Fruit fly (Drosophila melanogaster) whole organism, embryonic: Measurements from ENCODE around the gene mei-218.
A peak's percentile ranks its signal among the peaks of the same experiment; 100 is the strongest.

Experiments used
- Atf-2 ChIP-seq: fragments of 200-800 bp; sonication (Bioruptor generic); optimal IDR thresholded peaks from 2 replicates; lab custom pipeline; 2016; ENCODE audit warnings: missing biosample characterization, missing genetic modification characterization
- BEAF-32 ChIP-seq: fragments of 200-800 bp; sonication (Bioruptor generic); optimal IDR thresholded peaks from 3 replicates; lab custom pipeline; 2017; ENCODE audit warnings: missing biosample characterization, missing genetic modification characterization, mild to moderate bottlenecking, moderate library complexity, missing genetic modification reagents
- CG10147 ChIP-seq: fragments of 200-800 bp; sonication (Bioruptor generic); optimal IDR thresholded peaks from 2 replicates; lab custom pipeline; 2019; ENCODE audit warnings: missing biosample characterization, mild to moderate bottlenecking, missing genetic modification characterization, moderate library complexity
- CG10209 ChIP-seq: fragments of 200-800 bp; sonication (Bioruptor generic); optimal IDR thresholded peaks from 3 replicates; lab custom pipeline; 2017; ENCODE audit warnings: missing biosample characterization, mild to moderate bottlenecking, missing genetic modification characterization, missing genetic modification reagents
- CG11504 ChIP-seq: fragments of 200-800 bp; sonication (Bioruptor generic); optimal IDR thresholded peaks from 3 replicates; lab custom pipeline; 2019; ENCODE audit warnings: missing biosample characterization, mild to moderate bottlenecking, missing genetic modification characterization, moderate library complexity
- CG1233 ChIP-seq: fragments of 200-800 bp; sonication (Bioruptor generic); optimal IDR thresholded peaks from 4 replicates; lab custom pipeline; 2018; ENCODE audit warnings: missing biosample characterization, mild to moderate bottlenecking, missing genetic modification characterization
- CG12391 ChIP-seq: fragments of 200-800 bp; sonication (Bioruptor generic); optimal IDR thresholded peaks from 3 replicates; lab custom pipeline; 2018; ENCODE audit warnings: missing biosample characterization, mild to moderate bottlenecking, missing genetic modification characterization, moderate library complexity
- CG12659 ChIP-seq: fragments of 200-800 bp; sonication (Bioruptor generic); optimal IDR thresholded peaks from 3 replicates; lab custom pipeline; 2017; ENCODE audit warnings: mild to moderate bottlenecking, missing biosample characterization, missing genetic modification reagents, missing genetic modification characterization
- CG13424 ChIP-seq: fragments of 200-800 bp; sonication (Bioruptor generic); optimal IDR thresholded peaks from 2 replicates; lab custom pipeline; 2019; ENCODE audit warnings: missing biosample characterization, mild to moderate bottlenecking, missing genetic modification characterization, moderate library complexity
- CG14014 ChIP-seq: fragments of 200-800 bp; sonication (Bioruptor generic); IDR thresholded peaks from 2 replicates; pipeline ENCODE4 v1.3.6; 2022; ENCODE audit warnings: missing biosample characterization, missing genetic modification characterization
- CG14710 ChIP-seq: fragments of 200-800 bp; sonication (Bioruptor generic); optimal IDR thresholded peaks from 3 replicates; lab custom pipeline; 2019; ENCODE audit warnings: missing biosample characterization, mild to moderate bottlenecking, missing genetic modification characterization, moderate library complexity
- CG15514 ChIP-seq: fragments of 200-800 bp; sonication (Bioruptor generic); optimal IDR thresholded peaks from 3 replicates; lab custom pipeline; 2017; ENCODE audit warnings: missing biosample characterization, missing genetic modification characterization, mild to moderate bottlenecking, moderate library complexity, missing genetic modification reagents
- CG16863 ChIP-seq: fragments of 200-800 bp; sonication (Bioruptor generic); optimal IDR thresholded peaks from 3 replicates; lab custom pipeline; 2016; ENCODE audit warnings: missing biosample characterization, missing genetic modification characterization
- CG17385 ChIP-seq: fragments of 200-800 bp; sonication (Bioruptor generic); optimal IDR thresholded peaks from 3 replicates; lab custom pipeline; 2018; ENCODE audit warnings: missing biosample characterization, mild to moderate bottlenecking, missing genetic modification characterization
- CG17802 ChIP-seq: fragments of 200-800 bp; sonication (Bioruptor generic); optimal IDR thresholded peaks from 2 replicates; lab custom pipeline; 2018; ENCODE audit warnings: missing biosample characterization, mild to moderate bottlenecking, missing genetic modification characterization, moderate library complexity
- CG2116 ChIP-seq: fragments of 200-800 bp; sonication (Bioruptor generic); optimal IDR thresholded peaks from 3 replicates; lab custom pipeline; 2018; ENCODE audit warnings: missing biosample characterization, mild to moderate bottlenecking, missing genetic modification characterization
- CG2129 ChIP-seq: fragments of 200-800 bp; sonication (Bioruptor generic); IDR thresholded peaks from 2 replicates; pipeline ENCODE4 v1.3.6; 2022; ENCODE audit warnings: missing biosample characterization, missing genetic modification characterization; ENCODE audit not compliant: partially characterized antibody
- CG30431 ChIP-seq: fragments of 200-800 bp; sonication (Bioruptor generic); optimal IDR thresholded peaks from 2 replicates; lab custom pipeline; 2017; ENCODE audit warnings: missing biosample characterization, missing genetic modification characterization
- CG3995 ChIP-seq: fragments of 200-800 bp; sonication (Bioruptor generic); optimal IDR thresholded peaks from 3 replicates; lab custom pipeline; 2016; ENCODE audit warnings: missing biosample characterization, missing genetic modification characterization
- CG42726 ChIP-seq: fragments of 200-800 bp; sonication (Bioruptor generic); IDR thresholded peaks from 2 replicates; pipeline ENCODE4 v1.3.6; 2022; ENCODE audit warnings: missing biosample characterization, missing genetic modification characterization; ENCODE audit not compliant: partially characterized antibody
- CG4820 ChIP-seq: fragments of 200-800 bp; sonication (Bioruptor generic); optimal IDR thresholded peaks from 3 replicates; lab custom pipeline; 2016; ENCODE audit warnings: missing biosample characterization, missing genetic modification characterization
- CG6175 ChIP-seq: fragments of 200-800 bp; sonication (Bioruptor generic); IDR thresholded peaks from 3 replicates; pipeline ENCODE4 v1.3.6; 2022; ENCODE audit warnings: missing biosample characterization, missing genetic modification characterization
- CG7987 ChIP-seq: fragments of 200-800 bp; sonication (Bioruptor generic); optimal IDR thresholded peaks from 2 replicates; lab custom pipeline; 2018; ENCODE audit warnings: missing biosample characterization, mild to moderate bottlenecking, missing genetic modification characterization, moderate library complexity
- CG8478 ChIP-seq: fragments of >200 bp; optimal IDR thresholded peaks from 2 replicates; lab custom pipeline; 2018
- D19A ChIP-seq: fragments of 200-800 bp; optimal IDR thresholded peaks from 3 replicates; lab custom pipeline; 2019; ENCODE audit warnings: missing biosample characterization, mild to moderate bottlenecking, missing genetic modification characterization, moderate library complexity
- Dfd ChIP-seq, 2 experiments: fragments of >200 bp; optimal IDR thresholded peaks; 2 replicates each; lab custom pipeline; 2017; ENCODE audit warnings: missing biosample characterization in 2 of 2, missing genetic modification characterization in 2 of 2
- H2.0 ChIP-seq: fragments of 200-800 bp; sonication (Bioruptor generic); IDR thresholded peaks from 2 replicates; pipeline ENCODE4 v1.3.6; 2022; ENCODE audit warnings: missing biosample characterization, missing genetic modification characterization
- Hr3 ChIP-seq: fragments of 200-800 bp; sonication (Bioruptor generic); optimal IDR thresholded peaks from 3 replicates; lab custom pipeline; 2016; ENCODE audit warnings: missing biosample characterization, missing genetic modification characterization
- MESR4 ChIP-seq: fragments of 200-800 bp; sonication (Bioruptor generic); optimal IDR thresholded peaks from 2 replicates; lab custom pipeline; 2018; ENCODE audit warnings: missing biosample characterization, mild to moderate bottlenecking, missing genetic modification characterization, moderate library complexity
- Sox100B ChIP-seq: fragments of 200-800 bp; sonication (Bioruptor generic); optimal IDR thresholded peaks from 3 replicates; lab custom pipeline; 2018; ENCODE audit warnings: missing biosample characterization, mild to moderate bottlenecking, missing genetic modification characterization
- Ssrp ChIP-seq: fragments of 200-800 bp; sonication (Bioruptor generic); optimal IDR thresholded peaks from 2 replicates; lab custom pipeline; 2018; ENCODE audit warnings: missing biosample characterization, mild to moderate bottlenecking, missing genetic modification characterization, moderate library complexity
- Xrp1 ChIP-seq: fragments of 200-800 bp; sonication (Bioruptor generic); IDR thresholded peaks from 2 replicates; pipeline ENCODE4 v1.3.6; 2022; ENCODE audit warnings: missing biosample characterization, missing genetic modification characterization
- az2 ChIP-seq: fragments of 200-800 bp; sonication (Bioruptor generic); optimal IDR thresholded peaks from 3 replicates; lab custom pipeline; 2016; ENCODE audit warnings: missing biosample characterization, missing genetic modification characterization
- br ChIP-seq: fragments of >200 bp; optimal IDR thresholded peaks from 2 replicates; lab custom pipeline; 2017
- bsh ChIP-seq, 2 experiments: fragments of 200-800 bp; sonication (Bioruptor generic); optimal IDR thresholded peaks; 2 replicates each; lab custom pipeline; 2017 to 2018; ENCODE audit warnings: mild to moderate bottlenecking in 2 of 2, missing biosample characterization in 2 of 2, missing genetic modification characterization in 2 of 2, moderate library complexity in 1 of 2
- caup ChIP-seq: fragments of 200-800 bp; sonication (Bioruptor generic); optimal IDR thresholded peaks from 3 replicates; lab custom pipeline; 2017; ENCODE audit warnings: missing biosample characterization, mild to moderate bottlenecking, missing genetic modification characterization, moderate library complexity; ENCODE audit not compliant: severe bottlenecking
- chinmo ChIP-seq: fragments of 200-800 bp; sonication (Bioruptor generic); IDR thresholded peaks from 4 replicates; pipeline ENCODE4 v1.3.6; 2022; ENCODE audit warnings: missing biosample characterization, missing genetic modification characterization; ENCODE audit not compliant: partially characterized antibody
- dimm ChIP-seq: fragments of 200-800 bp; sonication (Bioruptor generic); IDR thresholded peaks from 2 replicates; pipeline ENCODE4 v1.3.6; 2022; ENCODE audit warnings: missing biosample characterization, missing genetic modification characterization
- dm ChIP-seq: fragments of 200-800 bp; sonication (Bioruptor generic); optimal IDR thresholded peaks from 3 replicates; lab custom pipeline; 2016; ENCODE audit warnings: missing biosample characterization, missing genetic modification characterization
- ewg ChIP-seq: fragments of 200-800 bp; sonication (Bioruptor generic); optimal IDR thresholded peaks from 3 replicates; lab custom pipeline; 2017; ENCODE audit warnings: mild to moderate bottlenecking, missing biosample characterization, missing genetic modification reagents, missing genetic modification characterization
- eyg ChIP-seq: fragments of 200-800 bp; sonication (Bioruptor generic); optimal IDR thresholded peaks from 3 replicates; lab custom pipeline; 2016; ENCODE audit warnings: missing biosample characterization, missing genetic modification characterization
- fd96Cb ChIP-seq: fragments of 200-800 bp; sonication (Bioruptor generic); optimal IDR thresholded peaks from 2 replicates; lab custom pipeline; 2018; ENCODE audit warnings: missing biosample characterization, mild to moderate bottlenecking, missing genetic modification characterization, moderate library complexity
- grau ChIP-seq: fragments of 200-800 bp; optimal IDR thresholded peaks from 3 replicates; lab custom pipeline; 2019; ENCODE audit warnings: missing biosample characterization, mild to moderate bottlenecking, missing genetic modification characterization, moderate library complexity
- lola ChIP-seq, 3 experiments: fragments of >200 bp in 2 of 3; fragments of 200-800 bp in 1 of 3; sonication (Bioruptor generic) in 1 of 3; optimal IDR thresholded peaks; 2 replicates each; lab custom pipeline; 2017 to 2019; ENCODE audit warnings: missing biosample characterization in 3 of 3, missing genetic modification characterization in 3 of 3, mild to moderate bottlenecking in 1 of 3, moderate library complexity in 1 of 3
- nom ChIP-seq: fragments of 200-800 bp; sonication (Bioruptor generic); optimal IDR thresholded peaks from 2 replicates; lab custom pipeline; 2017; ENCODE audit warnings: missing biosample characterization, missing genetic modification characterization, mild to moderate bottlenecking, moderate library complexity, missing genetic modification reagents
- pum ChIP-seq: fragments of 200-800 bp; sonication (Bioruptor generic); optimal IDR thresholded peaks from 2 replicates; lab custom pipeline; 2016; ENCODE audit warnings: missing biosample characterization, missing genetic modification characterization
- sens-2 ChIP-seq: fragments of 200-800 bp; sonication (Bioruptor generic); IDR thresholded peaks from 2 replicates; pipeline ENCODE4 v1.3.6; 2022; ENCODE audit warnings: missing biosample characterization, missing genetic modification characterization
- stc ChIP-seq: fragments of 200-800 bp; sonication (Bioruptor generic); IDR thresholded peaks from 2 replicates; pipeline ENCODE4 v1.3.6; 2022; ENCODE audit warnings: missing biosample characterization, missing genetic modification characterization
- tll ChIP-seq, 2 experiments: fragments of 200-800 bp in 1 of 2; fragments of >200 bp in 1 of 2; sonication (Bioruptor generic) in 1 of 2; optimal IDR thresholded peaks; 2 replicates each; lab custom pipeline; 2017 to 2019; ENCODE audit warnings: missing biosample characterization in 2 of 2, missing genetic modification characterization in 2 of 2, mild to moderate bottlenecking in 1 of 2, moderate library complexity in 1 of 2
- trem ChIP-seq: fragments of 200-800 bp; optimal IDR thresholded peaks from 3 replicates; lab custom pipeline; 2019; ENCODE audit warnings: missing biosample characterization, mild to moderate bottlenecking, missing genetic modification characterization, moderate library complexity
- unc-4 ChIP-seq: fragments of 200-800 bp; sonication (Bioruptor generic); IDR thresholded peaks from 2 replicates; pipeline ENCODE4 v1.3.6; 2022; ENCODE audit warnings: missing biosample characterization, missing genetic modification characterization; ENCODE audit not compliant: partially characterized antibody

mei-218 gene

DNA sequence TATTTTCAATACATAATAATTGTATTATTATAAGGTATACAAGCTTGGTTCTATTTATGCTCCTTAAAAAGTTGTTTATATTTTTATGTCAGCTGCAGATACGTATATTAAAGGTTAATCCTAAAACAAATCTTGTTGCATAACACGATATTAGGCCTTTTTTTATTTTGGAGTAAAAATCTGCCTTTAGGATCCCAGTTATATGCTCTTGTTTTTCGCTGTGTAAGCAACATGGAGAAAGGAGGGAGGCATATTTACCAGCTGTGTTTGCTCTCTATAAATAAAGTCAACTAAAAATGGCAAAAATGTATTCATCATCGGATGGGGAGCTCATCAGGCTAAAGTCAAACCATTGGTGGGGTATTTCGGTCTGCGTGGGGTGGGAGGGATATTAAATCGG lies 21.2 kb downstream of the mei-218 start (continued):
- TF ChIP-seq trem (tag; lab: Kevin White, UChicago) (peak; percentile 14), CG17385 (peak; percentile 25), Hr3 (GFP tag; lab: Kevin White, UChicago) (peak; percentile 4), fd96Cb (tag; lab: Kevin White, UChicago) (peak; percentile 35), CG10147 (GFP tag; lab: Kevin White, UChicago) (peak; percentile 18), Ssrp (peak; percentile 37), CG15514 (peak; percentile 5), grau (tag; lab: Kevin White, UChicago) (peak; percentile 47), CG12659 (peak; percentile 10), lola (GFP tag; optimal IDR thresholded peaks at IDR 0.05; lab: Kevin White, UChicago) (peak in 1 of 3 experiments; percentile 47), CG1233 (GFP tag; lab: Kevin White, UChicago) (peak; percentile 16), sens-2 (no peak), ewg (GFP tag; lab: Kevin White, UChicago) (peak; percentile 20), CG7987 (peak; percentile 1), dimm (no peak), CG4820 (GFP tag; lab: Kevin White, UChicago) (no peak), CG2129 (GFP tag; lab: Robert Waterston, UW) (no peak), bsh (GFP tag; optimal IDR thresholded peaks at IDR 0.05; lab: Kevin White, UChicago) (peak in 1 of 2 experiments; percentile 57), CG14014 (no peak), nom (peak; percentile 47), CG13424 (tag; lab: Kevin White, UChicago) (peak; percentile 27), az2 (GFP tag; lab: Kevin White, UChicago) (peak; percentile 21), CG14710 (tag; lab: Kevin White, UChicago) (peak; percentile 18), Sox100B (GFP tag; lab: Kevin White, UChicago) (peak; percentile 28), tll (GFP tag; optimal IDR thresholded peaks at IDR 0.05; lab: Kevin White, UChicago) (no peak), MESR4 (no peak), D19A (peak; percentile 3), CG10209 (GFP tag; lab: Kevin White, UChicago) (peak; percentile 5), CG17802 (no peak)

DNA sequence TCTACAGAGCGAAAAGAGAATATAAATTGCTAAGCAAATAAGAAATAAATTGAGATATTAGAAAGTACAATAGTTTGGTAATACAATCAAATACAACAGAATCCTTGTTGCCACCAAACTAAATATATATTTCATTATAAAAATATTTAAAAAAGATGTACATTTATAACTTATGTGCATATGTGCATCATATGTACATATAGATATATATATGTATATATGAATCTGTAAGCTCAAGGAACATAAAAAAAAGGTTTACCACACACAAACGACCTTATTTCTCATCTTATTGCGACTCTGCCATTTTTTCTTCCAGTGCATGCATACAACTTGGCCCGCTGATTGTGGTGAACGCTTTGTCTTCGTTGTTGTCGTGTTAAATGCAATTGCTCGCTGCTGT lies 29.5 kb downstream of the mei-218 start:
- no peak for TF ChIP-seq br (lab: Kevin White, UChicago)
- TF ChIP-seq CG30431 (GFP tag; lab: Kevin White, UChicago) = no peak
- no peak for TF ChIP-seq eyg (GFP tag; lab: Kevin White, UChicago)
- no peak for TF ChIP-seq chinmo (GFP tag; lab: Robert Waterston, UW)
- TF ChIP-seq Xrp1 = no peak; the same call in 1 of the 2 replicates
- TF ChIP-seq stc (GFP tag; lab: Robert Waterston, UW) = no peak
- TF ChIP-seq Atf-2 (GFP tag; lab: Kevin White, UChicago) = no peak
- no peak for TF ChIP-seq Dfd (GFP tag; optimal IDR thresholded peaks at IDR 0.05; lab: Kevin White, UChicago)
- TF ChIP-seq caup (GFP tag; lab: Kevin White, UChicago) = no peak
- no peak for TF ChIP-seq CG6175 (GFP tag; lab: Robert Waterston, UW)
- no peak for TF ChIP-seq CG42726 (GFP tag; lab: Robert Waterston, UW)
- TF ChIP-seq CG12391 (tag; lab: Kevin White, UChicago) = peak; percentile 40
- no peak for TF ChIP-seq CG3995 (GFP tag; lab: Kevin White, UChicago)
- no peak for TF ChIP-seq CG16863 (GFP tag; lab: Kevin White, UChicago)
- no peak for TF ChIP-seq CG17385
- TF ChIP-seq unc-4 (GFP tag; lab: Robert Waterston, UW) = no peak
- TF ChIP-seq CG11504 (tag; lab: Kevin White, UChicago) = peak; percentile 51
- no peak for TF ChIP-seq pum (GFP tag; lab: Kevin White, UChicago)
- TF ChIP-seq H2.0 (GFP tag; lab: Robert Waterston, UW) = no peak
- TF ChIP-seq CG2116 = no peak
- no peak for TF ChIP-seq dm
- TF ChIP-seq Hr3 (GFP tag; lab: Kevin White, UChicago) = peak; percentile 4
- no peak for TF ChIP-seq BEAF-32
- no peak for TF ChIP-seq CG8478
